Worm (Caenorhabditis elegans): ENCODE measurements around the gene F47C12.13.

- TF ChIP-seq C08G9.2 (tag; optimal IDR thresholded peaks at IDR 0.05) (no peak), pha-4 (tag; optimal IDR thresholded peaks at IDR 0.05) (no peak), pros-1 (tag; optimal IDR thresholded peaks at IDR 0.05) (no peak), hlh-13 (GFP tag; optimal IDR thresholded peaks at IDR 0.05) (no peak), ama-1 (optimal IDR thresholded peaks at IDR 0.05) (no peak), odd-2 (tag; optimal IDR thresholded peaks at IDR 0.05) (no peak), unc-55 (GFP tag; optimal IDR thresholded peaks at IDR 0.05) (no peak), fkh-10 (GFP tag; optimal IDR thresholded peaks at IDR 0.05) (no peak)
These were observed 4.3 kb upstream of the F47C12.13 start, which contains the start of gene F47C12.8 for ce11 chrIV:3998517-3998916.

All from whole organism, late embryonic.